Fruit fly (Drosophila melanogaster): Measurements from ENCODE around the gene CG15721.

DNA sequence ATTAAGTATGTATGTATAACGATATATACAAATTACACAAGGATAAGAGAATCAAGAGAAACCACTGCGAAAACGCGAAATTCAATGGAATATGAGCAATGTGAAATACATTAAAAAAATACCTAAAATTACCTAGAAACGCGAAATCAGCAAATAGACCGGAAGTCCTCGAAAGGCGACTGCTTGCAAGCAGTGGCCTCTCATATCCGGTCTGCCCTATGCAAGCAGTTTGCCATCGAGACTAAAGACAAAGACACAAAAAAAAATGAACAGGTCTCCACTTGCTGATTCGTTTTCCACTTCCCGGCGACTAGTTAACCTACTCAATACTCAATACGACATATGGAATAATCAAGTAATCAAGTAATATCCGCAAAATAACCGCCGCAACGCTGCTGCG is 22.8 kb upstream of the CG15721 start:
- no peak for TF ChIP-seq NfI (GFP tag; optimal IDR thresholded peaks at IDR 0.05)
- TF ChIP-seq nmo (GFP tag; optimal IDR thresholded peaks at IDR 0.05), result peak; percentile 2
- TF ChIP-seq jumu (GFP tag; optimal IDR thresholded peaks at IDR 0.05), result no peak
- TF ChIP-seq Pdp1 (GFP tag; optimal IDR thresholded peaks at IDR 0.05), result no peak
- TF ChIP-seq Fer2 (tag; optimal IDR thresholded peaks at IDR 0.05), result no peak
- TF ChIP-seq CG17186 (GFP tag; optimal IDR thresholded peaks at IDR 0.05), result no peak
- no peak for TF ChIP-seq CG12659 (GFP tag; optimal IDR thresholded peaks at IDR 0.05)
- no peak for TF ChIP-seq CkIIα-i1 (GFP tag; IDR thresholded peaks at IDR 0.05)
- TF ChIP-seq ftz-f1 (GFP tag; optimal IDR thresholded peaks at IDR 0.05), result no peak
- TF ChIP-seq CG4360 (GFP tag; IDR thresholded peaks at IDR 0.05), result no peak
